Fruit fly (Drosophila melanogaster): ENCODE results near the gene vig.

The vig gene

DNA sequence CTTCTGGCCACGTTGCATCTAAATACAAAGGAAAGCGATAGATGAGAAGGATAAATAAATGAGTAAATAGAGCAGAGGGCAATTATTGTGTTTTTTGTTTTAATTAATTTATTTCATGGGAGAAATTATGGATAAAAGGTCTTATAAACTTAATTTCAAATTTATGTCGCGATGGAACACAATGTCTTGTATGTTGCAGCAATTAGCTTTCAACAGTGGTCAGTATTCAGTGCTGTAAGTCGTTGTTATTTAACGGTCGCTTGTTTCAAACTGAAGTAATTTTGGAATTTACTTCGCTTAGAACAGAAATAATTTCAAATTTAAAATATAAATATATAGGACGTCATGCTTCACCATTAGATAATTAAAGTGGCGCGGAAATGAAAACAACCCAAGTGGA is 47.9 kb upstream of the vig start (continued):
- TF ChIP-seq Awh (GFP tag; IDR thresholded peaks at IDR 0.05) (no peak), D19B (GFP tag; optimal IDR thresholded peaks at IDR 0.05) (no peak), CG33557 (GFP tag; optimal IDR thresholded peaks at IDR 0.05) (no peak), CG4424 (GFP tag; optimal IDR thresholded peaks at IDR 0.05) (peak; percentile 9), CG15479 (GFP tag; optimal IDR thresholded peaks at IDR 0.05) (no peak), bigmax (GFP tag; optimal IDR thresholded peaks at IDR 0.05) (no peak), dysf (GFP tag; IDR thresholded peaks at IDR 0.05) (0 out of 3 replicates have a peak, but pooled peaks have one; percentile 36), scrt (GFP tag; optimal IDR thresholded peaks at IDR 0.05) (no peak), ab (GFP tag; optimal IDR thresholded peaks at IDR 0.05) (no peak), BtbVII (GFP tag; optimal IDR thresholded peaks at IDR 0.05) (no peak), grn (GFP tag; optimal IDR thresholded peaks at IDR 0.05) (no peak), pnt (GFP tag; optimal IDR thresholded peaks at IDR 0.05) (no peak), CG9215 (GFP tag; IDR thresholded peaks at IDR 0.05) (no peak), HLH54F (GFP tag; optimal IDR thresholded peaks at IDR 0.05) (no peak), p53 (GFP tag; optimal IDR thresholded peaks at IDR 0.05) (no peak), CG14965 (GFP tag; optimal IDR thresholded peaks at IDR 0.05; ENCODE audit: borderline replicate concordance) (no peak), tx (GFP tag; optimal IDR thresholded peaks at IDR 0.05) (no peak), Opbp (GFP tag; IDR thresholded peaks at IDR 0.05; ENCODE audit: partially characterized antibody) (no peak), sug (tag; optimal IDR thresholded peaks at IDR 0.05) (no peak), CG7987 (GFP tag; optimal IDR thresholded peaks at IDR 0.05) (no peak), tio (GFP tag; optimal IDR thresholded peaks at IDR 0.05) (no peak), CG4854 (GFP tag; optimal IDR thresholded peaks at IDR 0.05) (peak; percentile 0), ato (GFP tag; IDR thresholded peaks at IDR 0.05; ENCODE audit: partially characterized antibody) (no peak), CG13296 (GFP tag; optimal IDR thresholded peaks at IDR 0.05) (no peak), Jarid2 (GFP tag; optimal IDR thresholded peaks at IDR 0.05) (no peak), CG2199 (GFP tag; IDR thresholded peaks at IDR 0.05) (0 out of 3 replicates have a peak, but pooled peaks have one; percentile 20), shn (GFP tag; optimal IDR thresholded peaks at IDR 0.05) (no peak), CG31224 (GFP tag; IDR thresholded peaks at IDR 0.05) (no peak), B-H2 (GFP tag; optimal IDR thresholded peaks at IDR 0.05) (no peak), slbo (GFP tag; IDR thresholded peaks at IDR 0.05) (no peak), Atf3 (GFP tag; optimal IDR thresholded peaks at IDR 0.05) (no peak), fd96Cb (tag; optimal IDR thresholded peaks at IDR 0.05) (no peak), CG3995 (GFP tag; optimal IDR thresholded peaks at IDR 0.05) (no peak), kni (GFP tag; optimal IDR thresholded peaks at IDR 0.05) (no peak), Hand (GFP tag; optimal IDR thresholded peaks at IDR 0.05) (no peak), B-H1 (GFP tag; IDR thresholded peaks at IDR 0.05) (no peak), Dad (GFP tag; optimal IDR thresholded peaks at IDR 0.05) (no peak), vnd (GFP tag; IDR thresholded peaks at IDR 0.05; ENCODE audit: partially characterized antibody) (no peak), fru (optimal IDR thresholded peaks at IDR 0.05) (no peak), Adf1 (GFP tag; IDR thresholded peaks at IDR 0.05) (no peak), mld (GFP tag; IDR thresholded peaks at IDR 0.05; ENCODE audit: partially characterized antibody) (no peak), Optix (GFP tag; IDR thresholded peaks at IDR 0.05) (no peak), sim (GFP tag; IDR thresholded peaks at IDR 0.05) (no peak), croc (GFP tag; conservative IDR thresholded peaks at IDR 0.05) (no peak), CG10209 (GFP tag; optimal IDR thresholded peaks at IDR 0.05) (no peak), wdn (GFP tag; IDR thresholded peaks at IDR 0.05) (no peak), Sin3A (optimal IDR thresholded peaks at IDR 0.05) (no peak), insv (GFP tag; optimal IDR thresholded peaks at IDR 0.05) (no peak), ewg (GFP tag; optimal IDR thresholded peaks at IDR 0.05) (no peak), CG17612 (GFP tag; IDR thresholded peaks at IDR 0.05) (no peak), Mes4 (GFP tag; optimal IDR thresholded peaks at IDR 0.05) (no peak), Gsc (GFP tag; IDR thresholded peaks at IDR 0.05) (no peak), CG17359 (tag; optimal IDR thresholded peaks at IDR 0.05) (no peak)

All from whole organism, embryonic.